Worm (Caenorhabditis elegans): ENCODE data around the gene flwr-1.
A peak's percentile ranks its signal among the peaks of the same experiment; 100 is the strongest.

Gene flwr-1

DNA sequence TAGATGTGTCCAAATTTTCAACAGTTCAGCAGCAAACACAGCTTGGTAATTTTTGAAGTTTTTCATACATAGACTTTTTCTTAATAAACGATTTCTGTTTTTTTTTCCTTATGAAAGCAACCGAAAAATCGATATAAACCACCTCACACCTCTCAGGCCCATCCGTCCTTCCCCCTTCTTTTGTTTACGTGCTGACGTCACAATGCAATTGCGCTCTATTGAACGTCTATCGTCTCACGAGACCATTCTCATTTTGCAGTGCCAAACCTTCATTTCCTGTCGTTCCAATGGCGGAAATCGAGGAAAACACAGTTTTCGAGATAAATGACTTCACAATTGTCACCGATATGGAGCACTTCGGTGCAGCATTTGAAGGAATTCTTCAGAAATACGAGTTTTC lies 13.2 kb upstream of the flwr-1 start, which contains the start of gene rbg-1 (continued):
- no peak for TF ChIP-seq F10B5.3 (tag; optimal IDR thresholded peaks at IDR 0.05)
- no peak for TF ChIP-seq snpc-1.2 (GFP tag; IDR thresholded peaks at IDR 0.05)
- TF ChIP-seq cey-2 (tag; optimal IDR thresholded peaks at IDR 0.05; ENCODE audit: borderline replicate concordance, insufficient read depth) = no peak
- TF ChIP-seq lsy-2 (tag; optimal IDR thresholded peaks at IDR 0.05) = peak in 1 of 2 experiments; percentile 78
- TF ChIP-seq nhr-6 (tag; optimal IDR thresholded peaks at IDR 0.05) = peak; percentile 88
- peak; percentile 37 for TF ChIP-seq ceh-28 (tag; optimal IDR thresholded peaks at IDR 0.05)
- peak; percentile 65 for TF ChIP-seq nhr-11 (tag; optimal IDR thresholded peaks at IDR 0.05)
- TF ChIP-seq D1046.2 (GFP tag; IDR thresholded peaks at IDR 0.05) = no peak
- no peak for TF ChIP-seq dmd-8 (GFP tag; IDR thresholded peaks at IDR 0.05)
- no peak for TF ChIP-seq F37D6.2 (tag; optimal IDR thresholded peaks at IDR 0.05)
- TF ChIP-seq madf-9 (GFP tag; conservative IDR thresholded peaks at IDR 0.05) = no peak
- no peak for TF ChIP-seq zip-11 (GFP tag; IDR thresholded peaks at IDR 0.05)
- peak in 1 of 2 experiments; percentile 37 for TF ChIP-seq daf-16 (GFP tag; optimal IDR thresholded peaks at IDR 0.05)
- TF ChIP-seq daf-16 (tag; optimal IDR thresholded peaks at IDR 0.05) = peak; percentile 95
- no peak for TF ChIP-seq ZK546.5 (tag; optimal IDR thresholded peaks at IDR 0.05)
- no peak for TF ChIP-seq mxl-2 (GFP tag; conservative IDR thresholded peaks at IDR 0.05)
- TF ChIP-seq aha-1 (tag) = peak; percentile 87
- TF ChIP-seq nhr-42 (GFP tag; IDR thresholded peaks at IDR 0.05) = 0 out of 2 replicates have a peak, but pooled peaks have one; percentile 29
- TF ChIP-seq lir-3 (tag; optimal IDR thresholded peaks at IDR 0.05) = no peak
- TF ChIP-seq F49E8.2 (tag; optimal IDR thresholded peaks at IDR 0.05; ENCODE audit: borderline replicate concordance) = no peak
- no peak for TF ChIP-seq Y75B8A.6 (GFP tag; IDR thresholded peaks at IDR 0.05)
- peak; percentile 58; the same call in 1 of the 2 replicates for TF ChIP-seq ctbp-1 (GFP tag; IDR thresholded peaks at IDR 0.05)
- peak; percentile 97 for TF ChIP-seq hlh-30 (tag; optimal IDR thresholded peaks at IDR 0.05; ENCODE audit: insufficient read depth)
- peak; percentile 85 for TF ChIP-seq mes-2 (tag; optimal IDR thresholded peaks at IDR 0.05; ENCODE audit: poor library complexity, severe bottlenecking)
- TF ChIP-seq ztf-11 (tag; optimal IDR thresholded peaks at IDR 0.05) = no peak
- TF ChIP-seq nhr-77 (tag; optimal IDR thresholded peaks at IDR 0.05) = peak; percentile 69
- peak; percentile 59 for TF ChIP-seq hmg-1.1 (GFP tag; IDR thresholded peaks at IDR 0.05)
- no peak for TF ChIP-seq zag-1 (tag; optimal IDR thresholded peaks at IDR 0.05)
- peak; percentile 53 for TF ChIP-seq fkh-10 (GFP tag; optimal IDR thresholded peaks at IDR 0.05)
- TF ChIP-seq ceh-82 (tag; optimal IDR thresholded peaks at IDR 0.05) = no peak
- TF ChIP-seq T26A8.4 (GFP tag; IDR thresholded peaks at IDR 0.05) = peak; percentile 71
- no peak for TF ChIP-seq saeg-2 (GFP tag; IDR thresholded peaks at IDR 0.05)
- peak; percentile 66 for TF ChIP-seq dmd-6 (GFP tag; IDR thresholded peaks at IDR 0.05)
- TF ChIP-seq pqm-1 (tag; optimal IDR thresholded peaks at IDR 0.05) = peak; percentile 28
- no peak for TF ChIP-seq php-3 (GFP tag; IDR thresholded peaks at IDR 0.05)
- no peak for TF ChIP-seq nhr-41 (GFP tag; IDR thresholded peaks at IDR 0.05)
- no peak for TF ChIP-seq ceh-62 (tag; optimal IDR thresholded peaks at IDR 0.05)
- TF ChIP-seq nhr-48 (tag; optimal IDR thresholded peaks at IDR 0.05) = no peak
- TF ChIP-seq dve-1 (tag; optimal IDR thresholded peaks at IDR 0.05; ENCODE audit: insufficient read depth) = peak; percentile 76
- peak; percentile 95 for TF ChIP-seq lin-38 (GFP tag; IDR thresholded peaks at IDR 0.05)
- peak; percentile 55 for TF ChIP-seq nhr-28 (tag; optimal IDR thresholded peaks at IDR 0.05)
- TF ChIP-seq nhr-102 (tag; optimal IDR thresholded peaks at IDR 0.05) = peak; percentile 45
- TF ChIP-seq tra-1 (GFP tag; IDR thresholded peaks at IDR 0.05) = 0 out of 2 replicates have a peak, but pooled peaks have one; percentile 53
- TF ChIP-seq dpl-1 (GFP tag; optimal IDR thresholded peaks at IDR 0.05) = peak; percentile 45
